Comparison of ENCODE assay signal across 1 fruit fly cellular context in genomic region chr3R:13465705-13466608, dm6.
TF ChIP-seq lines count a peak whose summit lies in the region.

No protein-coding gene starts in this region.

TF ChIP-seq in whole organism, embryonic, 481 proteins besides CTCF, POLR2A, EP300 and RAD21 (continued from another document):
- TF ChIP-seq pros (GFP tag; optimal IDR thresholded peaks at IDR 0.05; lab: Kevin White, UChicago) (peak; percentile 9), Chrac-16 (GFP tag; optimal IDR thresholded peaks at IDR 0.05; lab: Kevin White, UChicago) (no peak), Eip74EF (GFP tag; optimal IDR thresholded peaks at IDR 0.05; lab: Kevin White, UChicago) (no peak), Usf (GFP tag; optimal IDR thresholded peaks at IDR 0.05; lab: Kevin White, UChicago) (no peak), zf30C (GFP tag; optimal IDR thresholded peaks at IDR 0.05; lab: Kevin White, UChicago) (no peak), Hmr (GFP tag; optimal IDR thresholded peaks at IDR 0.05; lab: Kevin White, UChicago) (no peak), unpg (GFP tag; optimal IDR thresholded peaks at IDR 0.05; lab: Kevin White, UChicago) (no peak), ash1 (GFP tag; optimal IDR thresholded peaks at IDR 0.05; lab: Kevin White, UChicago) (no peak), cas (GFP tag; IDR thresholded peaks at IDR 0.05; lab: Robert Waterston, UW) (no peak), gce (GFP tag; IDR thresholded peaks at IDR 0.05; lab: Robert Waterston, UW) (no peak), CG4854 (GFP tag; optimal IDR thresholded peaks at IDR 0.05; lab: Kevin White, UChicago) (no peak), Ets65A (GFP tag; lab: Kevin White, UChicago) (no peak), CG7745 (tag; optimal IDR thresholded peaks at IDR 0.05; lab: Kevin White, UChicago) (no peak), dm (GFP tag; optimal IDR thresholded peaks at IDR 0.05; lab: Kevin White, UChicago) (no peak), sqz (GFP tag; optimal IDR thresholded peaks at IDR 0.05; lab: Kevin White, UChicago) (no peak), ap (GFP tag; IDR thresholded peaks at IDR 0.05; lab: Robert Waterston, UW) (0 out of 2 replicates have a peak, but pooled peaks have one; percentile 5), vfl (GFP tag; optimal IDR thresholded peaks at IDR 0.05; lab: Kevin White, UChicago) (no peak), CG4360 (GFP tag; IDR thresholded peaks at IDR 0.05; lab: Robert Waterston, UW) (no peak), CG6254 (GFP tag; optimal IDR thresholded peaks at IDR 0.05; lab: Kevin White, UChicago) (no peak), CG34376 (GFP tag; optimal IDR thresholded peaks at IDR 0.05; lab: Kevin White, UChicago) (peak; percentile 43), Jarid2 (GFP tag; optimal IDR thresholded peaks at IDR 0.05; lab: Kevin White, UChicago) (peak; percentile 4), crol (GFP tag; IDR thresholded peaks at IDR 0.05; lab: Robert Waterston, UW) (0 out of 2 replicates have a peak, but pooled peaks have one; percentile 58)
